Fruit fly (Drosophila melanogaster): ENCODE data around the gene hth.
A peak's percentile ranks its signal among the peaks of the same experiment; 100 is the strongest.

The hth gene

DNA sequence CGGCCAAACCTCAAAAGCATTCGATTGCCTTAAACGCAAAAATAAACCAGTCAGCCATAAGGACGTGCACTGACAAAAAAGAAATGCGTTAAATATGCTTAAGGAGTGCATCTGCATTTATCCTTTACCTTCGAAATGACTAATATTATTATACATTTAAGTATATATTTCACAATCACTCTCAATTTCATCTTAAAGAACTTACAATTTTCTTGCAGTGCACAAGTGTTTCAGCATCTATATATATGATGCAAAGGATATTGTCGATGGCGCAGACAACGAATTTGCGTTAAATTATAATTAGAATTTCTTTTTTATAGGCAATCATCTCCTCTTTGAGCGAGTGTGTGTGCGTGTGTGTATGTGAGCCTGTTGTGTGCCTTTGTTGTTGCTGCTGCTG lies 140.7 kb downstream of the hth start (continued):
- TF ChIP-seq otp (GFP tag; IDR thresholded peaks at IDR 0.05) (no peak), slp2 (GFP tag; optimal IDR thresholded peaks at IDR 0.05) (no peak), Tbp (GFP tag; optimal IDR thresholded peaks at IDR 0.05) (no peak), Deaf1 (tag; optimal IDR thresholded peaks at IDR 0.05) (no peak), CG12236 (GFP tag; optimal IDR thresholded peaks at IDR 0.05) (no peak), gcm2 (GFP tag; optimal IDR thresholded peaks at IDR 0.05) (no peak), CG4404 (GFP tag; IDR thresholded peaks at IDR 0.05) (no peak), ttk (GFP tag; IDR thresholded peaks at IDR 0.05) (no peak), org-1 (GFP tag; optimal IDR thresholded peaks at IDR 0.05) (no peak), CG2199 (GFP tag; IDR thresholded peaks at IDR 0.05) (no peak), fu2 (GFP tag; optimal IDR thresholded peaks at IDR 0.05) (no peak), ERR (GFP tag; optimal IDR thresholded peaks at IDR 0.05) (no peak), trh (GFP tag; optimal IDR thresholded peaks at IDR 0.05) (no peak), CG17359 (tag; optimal IDR thresholded peaks at IDR 0.05) (peak; percentile 56), stwl (tag; optimal IDR thresholded peaks at IDR 0.05) (no peak), NfI (GFP tag; optimal IDR thresholded peaks at IDR 0.05) (no peak), CG6272 (GFP tag; IDR thresholded peaks at IDR 0.05) (no peak), CG12104 (GFP tag; optimal IDR thresholded peaks at IDR 0.05) (no peak), Chrac-16 (GFP tag; optimal IDR thresholded peaks at IDR 0.05) (no peak), twi (tag; optimal IDR thresholded peaks at IDR 0.05) (no peak), H15 (GFP tag; IDR thresholded peaks at IDR 0.05) (no peak), CG12659 (GFP tag; optimal IDR thresholded peaks at IDR 0.05) (no peak), grau (tag; optimal IDR thresholded peaks at IDR 0.05) (peak; percentile 8), MBD-R2 (GFP tag; IDR thresholded peaks at IDR 0.05) (no peak), bbx (GFP tag; IDR thresholded peaks at IDR 0.05; ENCODE audit: partially characterized antibody) (no peak), tx (GFP tag; optimal IDR thresholded peaks at IDR 0.05) (no peak), klu (GFP tag; IDR thresholded peaks at IDR 0.05) (no peak), CG4328 (GFP tag; optimal IDR thresholded peaks at IDR 0.05) (no peak), Sox100B (GFP tag; optimal IDR thresholded peaks at IDR 0.05) (peak; percentile 15), ase (GFP tag; IDR thresholded peaks at IDR 0.05) (no peak), Hr51 (GFP tag; optimal IDR thresholded peaks at IDR 0.05) (peak in 1 of 2 experiments; percentile 26), psq (GFP tag; optimal IDR thresholded peaks at IDR 0.05) (no peak), Pdp1 (GFP tag; optimal IDR thresholded peaks at IDR 0.05) (no peak), odd (GFP tag; optimal IDR thresholded peaks at IDR 0.05) (no peak), Vsx1 (GFP tag; optimal IDR thresholded peaks at IDR 0.05) (no peak), ftz-f1 (GFP tag; optimal IDR thresholded peaks at IDR 0.05) (no peak), Ravus (GFP tag; IDR thresholded peaks at IDR 0.05) (no peak), CG1529 (GFP tag; optimal IDR thresholded peaks at IDR 0.05) (peak; percentile 29), wek (GFP tag; optimal IDR thresholded peaks at IDR 0.05) (no peak), Elba2 (GFP tag; optimal IDR thresholded peaks at IDR 0.05) (no peak), br (optimal IDR thresholded peaks at IDR 0.05) (no peak), CG15696 (tag; optimal IDR thresholded peaks at IDR 0.05) (no peak), Meics (GFP tag; optimal IDR thresholded peaks at IDR 0.05) (no peak), Hr3 (GFP tag; optimal IDR thresholded peaks at IDR 0.05) (peak; percentile 11), gcm (GFP tag; optimal IDR thresholded peaks at IDR 0.05) (no peak), CG17361 (GFP tag; IDR thresholded peaks at IDR 0.05) (peak; percentile 35; the same call in 1 of the 3 replicates), pb (GFP tag; optimal IDR thresholded peaks at IDR 0.05) (no peak), luna (GFP tag; optimal IDR thresholded peaks at IDR 0.05) (no peak), Mes4 (GFP tag; optimal IDR thresholded peaks at IDR 0.05) (no peak), CG4854 (GFP tag; optimal IDR thresholded peaks at IDR 0.05) (no peak), CG30431 (GFP tag; optimal IDR thresholded peaks at IDR 0.05) (no peak), sna (GFP tag; IDR thresholded peaks at IDR 0.05; ENCODE audit: partially characterized antibody) (no peak), cato (GFP tag; optimal IDR thresholded peaks at IDR 0.05; ENCODE audit: borderline replicate concordance) (no peak)

All from whole organism, embryonic.